Worm (Caenorhabditis elegans) whole organism, late embryonic: ENCODE results near the gene sdz-28.

ENCODE experiments used
- ceh-19 ChIP-seq: fragments of 200-800 bp; sonication (Bioruptor generic); optimal IDR thresholded peaks from 2 replicates; lab custom pipeline; 2018; ENCODE audit warnings: mild to moderate bottlenecking, missing genetic modification characterization, missing compliant biosample characterization
- elt-4 ChIP-seq: sonication (generic microtip); optimal IDR thresholded peaks from 2 replicates; lab custom pipeline; 2016; ENCODE audit warnings: missing genetic modification characterization, missing compliant biosample characterization
- ets-4 ChIP-seq: sonication (generic microtip); optimal IDR thresholded peaks from 2 replicates; lab custom pipeline; 2016; ENCODE audit warnings: missing genetic modification characterization, missing compliant biosample characterization
- sox-4 ChIP-seq: sonication (generic microtip); optimal IDR thresholded peaks from 2 replicates; lab custom pipeline; 2017; ENCODE audit warnings: mild to moderate bottlenecking, missing genetic modification characterization, inconsistent platforms, missing compliant biosample characterization

DNA sequence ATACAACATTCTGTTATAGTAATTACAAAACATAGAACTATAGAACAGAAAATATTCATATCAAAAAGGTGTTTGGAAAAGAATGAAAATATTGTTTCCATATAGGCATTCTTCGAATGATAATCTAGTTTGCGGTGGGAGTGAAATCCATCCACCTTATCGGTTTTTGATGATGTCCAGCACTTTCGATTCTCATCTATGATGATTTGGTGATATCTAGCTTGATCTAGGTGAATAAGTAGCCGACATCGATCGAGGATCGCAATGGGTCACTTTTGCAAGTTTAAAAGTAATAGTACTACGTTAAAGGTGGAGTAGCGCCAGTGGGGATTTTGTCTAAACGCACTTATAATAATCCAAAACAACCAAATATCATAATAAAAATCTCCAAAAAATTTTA, 17.9 kb upstream of the sdz-28 start, which contains the start of gene R52.6:
- TF ChIP-seq elt-4 (tag; lab: Kevin White, UChicago): no peak
- no peak for TF ChIP-seq sox-4 (tag; lab: Kevin White, UChicago)
- no peak for TF ChIP-seq ceh-19 (GFP tag; lab: Kevin White, UChicago)
- no peak for TF ChIP-seq ets-4
